Worm (Caenorhabditis elegans): ENCODE results near the gene C13A2.5.

The C13A2.5 gene

DNA sequence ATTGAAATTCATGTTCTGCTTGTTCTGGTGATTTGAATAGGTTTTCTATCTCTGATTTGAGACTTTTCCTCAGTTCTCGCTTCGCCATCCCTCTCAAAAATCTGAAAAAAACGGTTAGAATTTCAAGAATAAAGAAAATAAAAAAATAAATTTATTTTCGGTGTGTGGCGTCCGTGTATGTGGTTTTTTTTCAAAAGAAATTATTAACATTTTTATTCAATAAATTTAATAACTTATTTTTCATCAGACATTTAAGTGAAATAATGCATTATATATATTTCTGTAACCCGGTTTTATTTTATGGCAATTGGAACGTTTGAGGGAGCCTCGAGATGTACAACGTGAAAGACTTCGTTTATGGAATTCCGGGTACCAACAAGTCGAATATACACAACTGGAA, 40.9 kb upstream of the C13A2.5 start, which contains the start of gene C05C8.5:
C05C8.5 (minus strand) TSS at position 101 of the 400 bp plus-strand sequence.
- TF ChIP-seq unc-39 (tag; optimal IDR thresholded peaks at IDR 0.05) (no peak), elt-3 (tag; optimal IDR thresholded peaks at IDR 0.05) (no peak), nhr-12 (tag; optimal IDR thresholded peaks at IDR 0.05) (no peak), lin-13 (GFP tag; optimal IDR thresholded peaks at IDR 0.05) (no peak), nhr-23 (tag; optimal IDR thresholded peaks at IDR 0.05) (no peak), mab-5 (tag; optimal IDR thresholded peaks at IDR 0.05) (no peak), lsy-2 (tag; optimal IDR thresholded peaks at IDR 0.05) (no peak)

DNA sequence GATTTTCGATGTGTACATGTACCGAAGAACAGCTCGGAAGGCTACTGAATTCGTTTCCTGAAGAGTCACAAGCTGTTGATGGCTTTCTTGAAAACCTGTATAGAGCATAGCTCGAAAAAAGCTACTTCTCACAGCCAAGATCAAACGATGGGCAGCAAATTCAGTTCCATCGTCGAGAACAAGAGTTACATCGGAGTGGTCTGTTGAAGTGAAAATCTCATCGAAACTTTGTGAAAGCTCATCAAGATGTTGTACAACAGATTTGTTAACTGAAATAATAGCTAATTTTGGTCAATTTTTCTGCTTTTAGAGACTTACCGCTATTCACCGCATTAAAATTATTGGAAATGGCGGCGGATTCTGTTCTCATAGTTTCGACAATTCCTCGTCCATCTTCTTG, 38.9 kb upstream of the C13A2.5 start:
- TF ChIP-seq ceh-16 (tag; optimal IDR thresholded peaks at IDR 0.05) (no peak), mab-5 (tag; optimal IDR thresholded peaks at IDR 0.05) (no peak), lin-11 (tag; optimal IDR thresholded peaks at IDR 0.05) (no peak), sem-4 (tag; optimal IDR thresholded peaks at IDR 0.05) (no peak), aly-2 (tag; optimal IDR thresholded peaks at IDR 0.05) (no peak), nhr-12 (tag; optimal IDR thresholded peaks at IDR 0.05) (no peak), blmp-1 (tag; optimal IDR thresholded peaks at IDR 0.05; ENCODE audit: insufficient read depth) (no peak), elt-3 (tag; optimal IDR thresholded peaks at IDR 0.05) (no peak), mdl-1 (tag; optimal IDR thresholded peaks at IDR 0.05) (no peak)

DNA sequence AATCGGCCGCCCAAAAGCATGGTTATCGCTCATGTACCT, 38.7 kb upstream of the C13A2.5 start, which contains the start of gene hpo-9:
hpo-9 (minus strand) TSS at position 37 of the 39 bp plus-strand sequence.
- no peak for TF ChIP-seq nhr-10 (tag; optimal IDR thresholded peaks at IDR 0.05)
- TF ChIP-seq sma-3 (GFP tag; optimal IDR thresholded peaks at IDR 0.05) = no peak
- no peak for TF ChIP-seq unc-39 (tag; optimal IDR thresholded peaks at IDR 0.05)
- TF ChIP-seq fos-1 (tag; optimal IDR thresholded peaks at IDR 0.05) = no peak
- TF ChIP-seq lin-39 (tag; optimal IDR thresholded peaks at IDR 0.05) = no peak
- TF ChIP-seq unc-55 (GFP tag; optimal IDR thresholded peaks at IDR 0.05) = no peak
- no peak for TF ChIP-seq nhr-21 (tag; optimal IDR thresholded peaks at IDR 0.05)
- no peak for TF ChIP-seq dmd-4 (tag; optimal IDR thresholded peaks at IDR 0.05)
- no peak for TF ChIP-seq zag-1 (tag; optimal IDR thresholded peaks at IDR 0.05)
- TF ChIP-seq skn-1 (tag; optimal IDR thresholded peaks at IDR 0.05) = no peak
- TF ChIP-seq peb-1 (tag; optimal IDR thresholded peaks at IDR 0.05) = no peak
- TF ChIP-seq egl-27 (tag; optimal IDR thresholded peaks at IDR 0.05) = no peak
- TF ChIP-seq sma-9 (GFP tag; optimal IDR thresholded peaks at IDR 0.05) = no peak
- no peak for TF ChIP-seq sma-9 (tag; optimal IDR thresholded peaks at IDR 0.05)

DNA sequence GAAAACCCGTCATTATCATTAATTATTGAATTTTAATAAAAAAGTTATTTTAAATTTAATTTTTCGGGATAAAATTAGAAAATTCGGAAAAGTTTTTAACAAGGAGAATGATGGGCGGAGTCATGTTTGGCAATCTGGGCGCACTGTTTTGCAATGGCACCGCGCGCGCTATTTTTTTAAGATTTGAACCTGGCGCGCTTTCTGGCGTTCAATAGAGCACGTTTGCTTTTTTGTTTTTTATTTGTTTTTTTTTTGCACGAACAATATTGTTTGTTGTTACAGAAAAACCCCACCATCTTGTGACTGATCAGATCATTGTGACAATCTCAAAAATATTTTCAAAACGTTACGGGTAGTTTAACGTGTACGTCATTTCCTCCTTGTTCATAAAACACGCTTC, 38.5 kb upstream of the C13A2.5 start, which contains the start of gene hyls-1:
hyls-1 (plus strand) TSS at position 249 of the 400 bp plus-strand sequence.
- TF ChIP-seq lsy-2 (tag; optimal IDR thresholded peaks at IDR 0.05) (peak; percentile 71 to 88), crh-2 (tag; optimal IDR thresholded peaks at IDR 0.05) (peak; percentile 91), mab-5 (tag; optimal IDR thresholded peaks at IDR 0.05) (peak; percentile 64), nhr-21 (tag; optimal IDR thresholded peaks at IDR 0.05) (peak; percentile 70), sma-3 (GFP tag; optimal IDR thresholded peaks at IDR 0.05) (peak; percentile 85), ZK546.5 (tag; optimal IDR thresholded peaks at IDR 0.05) (peak; percentile 16), nhr-23 (tag; optimal IDR thresholded peaks at IDR 0.05) (no peak), snpc-4 (tag; optimal IDR thresholded peaks at IDR 0.05) (peak; percentile 18), ztf-1 (GFP tag; conservative IDR thresholded peaks at IDR 0.05) (no peak), elt-1 (tag; optimal IDR thresholded peaks at IDR 0.05) (no peak), mbf-1 (tag; optimal IDR thresholded peaks at IDR 0.05) (no peak), ztf-11 (tag; optimal IDR thresholded peaks at IDR 0.05) (no peak), nhr-77 (tag; optimal IDR thresholded peaks at IDR 0.05) (no peak), lin-11 (tag; optimal IDR thresholded peaks at IDR 0.05) (peak; percentile 88), F13H6.1 (tag; optimal IDR thresholded peaks at IDR 0.05) (peak; percentile 78), ztf-4 (tag; optimal IDR thresholded peaks at IDR 0.05) (peak; percentile 53), unc-62 (GFP tag; optimal IDR thresholded peaks at IDR 0.05) (no peak), aly-2 (tag; optimal IDR thresholded peaks at IDR 0.05) (no peak), nhr-6 (tag; optimal IDR thresholded peaks at IDR 0.05) (no peak), Y55F3AM.14 (GFP tag; optimal IDR thresholded peaks at IDR 0.05) (no peak), mdl-1 (tag; optimal IDR thresholded peaks at IDR 0.05) (no peak), nhr-12 (tag; optimal IDR thresholded peaks at IDR 0.05) (no peak), peb-1 (tag; optimal IDR thresholded peaks at IDR 0.05) (no peak), nhr-10 (tag; optimal IDR thresholded peaks at IDR 0.05) (no peak), alr-1 (tag; optimal IDR thresholded peaks at IDR 0.05) (no peak), ceh-82 (tag; optimal IDR thresholded peaks at IDR 0.05) (peak; percentile 73), ama-1 (optimal IDR thresholded peaks at IDR 0.05) (no peak), ceh-16 (tag; optimal IDR thresholded peaks at IDR 0.05) (no peak), nhr-11 (tag; optimal IDR thresholded peaks at IDR 0.05) (no peak), egl-27 (tag; optimal IDR thresholded peaks at IDR 0.05) (no peak), unc-55 (GFP tag; optimal IDR thresholded peaks at IDR 0.05) (peak; percentile 95), nhr-129 (tag; optimal IDR thresholded peaks at IDR 0.05) (peak; percentile 80), unc-39 (tag; optimal IDR thresholded peaks at IDR 0.05) (no peak), sma-9 (GFP tag; optimal IDR thresholded peaks at IDR 0.05) (peak; percentile 77), sma-9 (tag; optimal IDR thresholded peaks at IDR 0.05) (no peak), sem-4 (tag; optimal IDR thresholded peaks at IDR 0.05) (peak; percentile 70), nhr-237 (tag; optimal IDR thresholded peaks at IDR 0.05) (peak; percentile 57), nhr-25 (tag; optimal IDR thresholded peaks at IDR 0.05) (peak; percentile 85), R02D3.7 (tag; optimal IDR thresholded peaks at IDR 0.05) (peak; percentile 1), lin-39 (tag; optimal IDR thresholded peaks at IDR 0.05) (no peak), elt-3 (tag; optimal IDR thresholded peaks at IDR 0.05) (no peak), lin-13 (GFP tag; optimal IDR thresholded peaks at IDR 0.05) (peak; percentile 83), dmd-4 (tag; optimal IDR thresholded peaks at IDR 0.05) (no peak), skn-1 (tag; optimal IDR thresholded peaks at IDR 0.05) (peak; percentile 64)
